Fruit fly (Drosophila melanogaster): ENCODE data around the gene HP5.

Gene HP5

DNA sequence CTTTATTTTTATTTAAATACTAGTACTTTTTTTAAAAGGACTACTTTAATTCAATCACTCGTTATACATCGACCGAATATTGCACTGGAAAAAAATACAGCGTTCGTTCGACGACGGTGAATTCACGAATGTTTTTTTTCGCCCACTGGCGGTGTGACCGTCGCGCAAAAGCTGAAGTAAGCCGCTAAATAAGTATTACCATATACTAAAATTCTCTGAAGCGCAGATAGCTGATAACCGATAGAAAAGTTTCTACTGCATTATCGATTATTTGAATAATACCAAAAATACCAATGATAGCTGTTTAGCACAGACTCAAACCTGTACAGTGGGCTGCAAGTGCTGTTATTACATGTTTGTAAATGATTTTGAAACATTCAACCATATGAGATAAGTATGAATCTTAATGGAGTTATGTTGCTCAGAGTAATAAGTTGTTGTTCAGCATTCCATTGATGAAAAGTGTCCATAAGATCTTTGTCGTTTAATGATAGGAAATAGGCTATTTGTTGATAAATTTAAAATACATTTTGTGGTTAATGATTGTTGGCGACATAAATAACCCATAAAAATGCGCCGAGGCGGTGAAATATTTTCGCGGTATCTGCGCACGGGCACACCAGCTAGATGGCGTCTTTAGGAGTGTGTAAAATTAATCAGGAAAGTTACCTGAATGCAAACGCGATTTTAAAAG, at the start of gene HP5, which contains the start of gene Evi5:
HP5 (plus strand) TSS at position 598 of the 694 bp plus-strand sequence.
Evi5 (minus strand) TSS at position 198 of the 694 bp plus-strand sequence.
- peak; percentile 47 for TF ChIP-seq CG17801 (GFP tag; optimal IDR thresholded peaks at IDR 0.05; ENCODE audit: partially characterized antibody)

- TF ChIP-seq CG17801 (GFP tag; optimal IDR thresholded peaks at IDR 0.05; ENCODE audit: partially characterized antibody) = no peak
Measured at dm6 chrX:11409647-11410046, 44.9 kb upstream of the HP5 start, which contains the start of gene CG15196. CG15196 (plus strand) TSS chrX:11409947.

DNA sequence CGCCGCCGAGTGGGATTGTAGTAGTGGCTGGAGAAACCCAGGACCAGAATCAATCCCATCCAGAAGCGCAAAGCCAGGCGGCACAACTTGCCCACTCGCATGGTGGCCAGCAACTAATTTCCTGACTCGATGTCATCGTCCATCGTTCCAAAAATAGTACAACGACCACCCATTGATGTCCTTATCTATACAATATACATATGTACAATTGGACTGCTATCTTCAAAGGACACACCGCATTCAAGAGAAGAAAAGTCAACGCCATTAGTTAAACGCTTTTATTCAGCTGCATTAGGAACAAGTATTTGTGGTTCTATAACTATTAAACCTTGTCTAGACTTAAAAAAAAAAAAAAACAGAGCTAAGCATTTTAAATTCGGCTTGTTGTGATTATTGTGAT, 41.5 kb upstream of the HP5 start, which contains the start of gene Gr10b:
Gr10b (minus strand) TSS at position 101 of the 400 bp plus-strand sequence.
- TF ChIP-seq CG17801 (GFP tag; optimal IDR thresholded peaks at IDR 0.05; ENCODE audit: partially characterized antibody) = no peak

dm6 chrX:11417322-11417721, 37.3 kb upstream of the HP5 start, which contains the start of the genes Gr10a and Or10a:
Gr10a (minus strand) TSS chrX:11417422.
Or10a (minus strand) TSS chrX:11417422.
- TF ChIP-seq CG17801 (GFP tag; optimal IDR thresholded peaks at IDR 0.05; ENCODE audit: partially characterized antibody) = no peak

DNA sequence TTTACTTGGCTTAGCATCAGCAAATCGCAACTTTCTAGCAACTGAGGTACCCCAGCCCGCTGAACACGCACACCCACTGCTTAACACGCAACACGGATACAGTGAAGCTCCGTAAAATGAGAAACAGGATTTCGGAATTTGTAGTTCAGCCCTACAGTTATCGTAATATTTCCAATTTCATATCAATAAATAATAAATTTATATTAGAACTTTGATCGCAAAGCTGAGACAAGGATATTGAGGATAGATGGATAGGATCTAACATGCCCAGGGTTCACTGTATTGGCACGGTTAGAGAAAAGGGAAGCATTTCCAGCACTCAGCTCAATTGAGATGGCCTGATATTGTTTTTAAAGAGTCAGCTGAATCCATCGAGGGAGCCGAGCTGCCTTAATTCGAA, 35.4 kb upstream of the HP5 start:
- TF ChIP-seq CG17801 (GFP tag; optimal IDR thresholded peaks at IDR 0.05; ENCODE audit: partially characterized antibody) = no peak

DNA sequence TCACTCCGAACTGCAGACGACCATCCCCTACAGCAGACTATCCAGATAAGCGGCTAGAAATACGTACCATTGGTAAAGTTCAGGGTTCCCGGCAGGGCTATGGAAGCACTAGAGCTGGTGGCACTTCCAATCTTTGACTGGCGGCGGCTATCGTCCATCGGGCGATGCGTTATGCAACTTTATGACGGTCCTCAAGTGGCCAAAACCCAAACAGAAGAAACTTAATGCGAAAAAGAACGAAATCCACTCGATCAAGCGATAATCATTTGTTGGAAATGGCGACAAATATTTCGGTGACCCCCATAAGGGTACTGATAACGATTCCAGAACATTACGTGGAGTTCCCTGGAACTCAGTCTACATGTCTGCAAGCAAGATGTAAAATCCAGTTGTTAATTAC, 34.6 kb upstream of the HP5 start:
- TF ChIP-seq CG17801 (GFP tag; optimal IDR thresholded peaks at IDR 0.05; ENCODE audit: partially characterized antibody) = no peak

dm6 chrX:11420752-11421396, 33.7 kb upstream of the HP5 start:
- TF ChIP-seq CG17801 (GFP tag; optimal IDR thresholded peaks at IDR 0.05; ENCODE audit: partially characterized antibody) = no peak

dm6 chrX:11422071-11422470, 32.5 kb upstream of the HP5 start:
- TF ChIP-seq CG17801 (GFP tag; optimal IDR thresholded peaks at IDR 0.05; ENCODE audit: partially characterized antibody) = no peak

- TF ChIP-seq CG17801 (GFP tag; optimal IDR thresholded peaks at IDR 0.05; ENCODE audit: partially characterized antibody) = no peak
Measured at dm6 chrX:11422532-11422931, 32.1 kb upstream of the HP5 start, which contains the start of gene Gs2. Gs2 (plus strand) TSS chrX:11422832.

dm6 chrX:11423277-11423717, 31.3 kb upstream of the HP5 start:
- peak; percentile 89 for TF ChIP-seq CG17801 (GFP tag; optimal IDR thresholded peaks at IDR 0.05; ENCODE audit: partially characterized antibody)

- no peak for TF ChIP-seq CG17801 (GFP tag; optimal IDR thresholded peaks at IDR 0.05; ENCODE audit: partially characterized antibody)
Measured at dm6 chrX:11424512-11424911, 30.1 kb upstream of the HP5 start.

dm6 chrX:11425401-11425800, 29.2 kb upstream of the HP5 start:
- TF ChIP-seq CG17801 (GFP tag; optimal IDR thresholded peaks at IDR 0.05; ENCODE audit: partially characterized antibody) = no peak

DNA sequence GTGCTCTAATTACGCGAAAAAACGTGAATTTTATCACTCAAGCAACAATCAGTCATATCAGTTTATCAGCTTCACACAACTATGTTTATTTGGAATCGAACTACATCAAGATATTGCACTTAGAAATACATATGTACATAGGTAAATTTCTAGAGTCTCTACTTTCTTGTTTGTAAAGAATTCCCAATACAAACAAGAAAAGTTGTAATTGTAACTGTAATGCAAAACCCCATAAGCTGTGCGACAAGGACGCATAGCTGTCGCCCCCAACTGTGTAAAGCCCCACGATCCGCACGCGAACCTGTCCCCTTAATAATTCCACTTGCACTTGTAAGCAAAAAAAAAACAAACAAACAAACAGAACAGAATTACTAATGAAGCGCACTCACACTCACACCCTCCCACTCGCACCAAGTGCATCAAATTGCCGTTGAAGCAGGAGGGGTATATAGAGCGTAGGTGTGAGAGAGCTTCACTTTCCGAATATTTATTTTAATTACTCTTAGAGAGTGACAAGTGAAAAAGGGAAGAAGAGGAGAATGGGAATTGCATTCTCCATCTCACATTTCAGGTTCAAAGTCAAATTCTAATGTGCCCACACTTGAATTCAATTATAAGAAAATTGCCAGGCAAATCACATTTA, 28.5 kb upstream of the HP5 start:
- no peak for TF ChIP-seq CG17801 (GFP tag; optimal IDR thresholded peaks at IDR 0.05; ENCODE audit: partially characterized antibody)

- no peak for TF ChIP-seq CG17801 (GFP tag; optimal IDR thresholded peaks at IDR 0.05; ENCODE audit: partially characterized antibody)
Measured at dm6 chrX:11427282-11427689, 27.3 kb upstream of the HP5 start.

dm6 chrX:11430940-11431339, 23.6 kb upstream of the HP5 start:
- no peak for TF ChIP-seq CG17801 (GFP tag; optimal IDR thresholded peaks at IDR 0.05; ENCODE audit: partially characterized antibody)

dm6 chrX:11433930-11434329, 20.7 kb upstream of the HP5 start:
- no peak for TF ChIP-seq CG17801 (GFP tag; optimal IDR thresholded peaks at IDR 0.05; ENCODE audit: partially characterized antibody)

All from ovary, adult (tissue).